Fruit fly (Drosophila melanogaster) S2 (cell line): ENCODE results near the gene Adar.

ENCODE experiments used
- CG8478 ChIP-seq: fragments of >200 bp; optimal IDR thresholded peaks from 2 replicates; lab custom pipeline; 2018
- CTCF ChIP-seq, 2 experiments: fragments of >200 bp; optimal IDR thresholded peaks; 2 replicates each; lab custom pipeline; 2018

dm6 chrX:1825912-1826862 lies 52.7 kb downstream of the Adar start:
- TF ChIP-seq CTCF (optimal IDR thresholded peaks at IDR 0.05; lab: Kevin White, UChicago) = no peak
- no peak for TF ChIP-seq CG8478 (lab: Kevin White, UChicago)
